Fruit fly (Drosophila melanogaster) whole organism, embryonic: Measurements from ENCODE around the gene QC.

Experiments used
- Atf-2 ChIP-seq: fragments of 200-800 bp; sonication (Bioruptor generic); optimal IDR thresholded peaks from 2 replicates; lab custom pipeline; 2016; ENCODE audit warnings: missing biosample characterization, missing genetic modification characterization
- CG10959 ChIP-seq: fragments of 200-800 bp; sonication (Bioruptor generic); IDR thresholded peaks from 2 replicates; pipeline ENCODE4 v1.3.6; 2022; ENCODE audit warnings: missing biosample characterization, missing genetic modification characterization
- CG11085 ChIP-seq: fragments of 200-800 bp; sonication (Bioruptor generic); IDR thresholded peaks from 2 replicates; pipeline ENCODE4 v1.3.6; 2022; ENCODE audit warnings: missing biosample characterization, missing genetic modification characterization
- CG11696 ChIP-seq: fragments of 200-800 bp; sonication (Bioruptor generic); IDR thresholded peaks from 2 replicates; pipeline ENCODE4 v1.3.6; 2022; ENCODE audit warnings: missing biosample characterization, missing genetic modification characterization
- CG11723 ChIP-seq: fragments of 200-800 bp; sonication (Bioruptor generic); optimal IDR thresholded peaks from 2 replicates; lab custom pipeline; 2017; ENCODE audit warnings: missing biosample characterization, mild to moderate bottlenecking, missing genetic modification characterization
- CG12391 ChIP-seq: fragments of 200-800 bp; sonication (Bioruptor generic); optimal IDR thresholded peaks from 3 replicates; lab custom pipeline; 2018; ENCODE audit warnings: missing biosample characterization, mild to moderate bottlenecking, missing genetic modification characterization, moderate library complexity
- CG12769 ChIP-seq: fragments of 200-800 bp; sonication (Bioruptor generic); optimal IDR thresholded peaks from 2 replicates; lab custom pipeline; 2019; ENCODE audit warnings: missing biosample characterization, mild to moderate bottlenecking, missing genetic modification characterization, moderate library complexity
- CG14050 ChIP-seq: fragments of 200-800 bp; sonication (Bioruptor generic); IDR thresholded peaks from 3 replicates; pipeline ENCODE4 v1.3.6; 2022; ENCODE audit warnings: missing biosample characterization, missing genetic modification characterization
- CG15601 ChIP-seq: fragments of 200-800 bp; sonication (Bioruptor generic); optimal IDR thresholded peaks from 3 replicates; lab custom pipeline; 2019; ENCODE audit warnings: missing biosample characterization, mild to moderate bottlenecking, missing genetic modification characterization, moderate library complexity
- CG30431 ChIP-seq: fragments of 200-800 bp; sonication (Bioruptor generic); optimal IDR thresholded peaks from 2 replicates; lab custom pipeline; 2017; ENCODE audit warnings: missing biosample characterization, missing genetic modification characterization
- CG3163 ChIP-seq: fragments of 200-800 bp; sonication (Bioruptor generic); optimal IDR thresholded peaks from 3 replicates; lab custom pipeline; 2016; ENCODE audit warnings: missing biosample characterization, missing genetic modification characterization
- CG3838 ChIP-seq: fragments of 200-800 bp; sonication (Bioruptor generic); optimal IDR thresholded peaks from 3 replicates; lab custom pipeline; 2016; ENCODE audit warnings: missing biosample characterization, missing genetic modification characterization
- CG4820 ChIP-seq: fragments of 200-800 bp; sonication (Bioruptor generic); optimal IDR thresholded peaks from 3 replicates; lab custom pipeline; 2016; ENCODE audit warnings: missing biosample characterization, missing genetic modification characterization
- CG5953 ChIP-seq: fragments of 200-800 bp; sonication (Bioruptor generic); IDR thresholded peaks from 2 replicates; pipeline ENCODE4 v1.3.6; 2022; ENCODE audit warnings: missing biosample characterization, missing genetic modification characterization
- CG6765 ChIP-seq: fragments of 200-800 bp; sonication (Bioruptor generic); optimal IDR thresholded peaks from 3 replicates; lab custom pipeline; 2017; ENCODE audit warnings: missing biosample characterization, mild to moderate bottlenecking, missing genetic modification characterization
- CG7357 ChIP-seq: fragments of 200-800 bp; sonication (Bioruptor generic); IDR thresholded peaks from 3 replicates; pipeline ENCODE4 v1.3.6; 2022; ENCODE audit warnings: missing biosample characterization, missing genetic modification characterization
- CG8765 ChIP-seq: fragments of 200-800 bp; sonication (Bioruptor generic); IDR thresholded peaks from 2 replicates; pipeline ENCODE4 v1.3.6; 2022; ENCODE audit warnings: missing biosample characterization, missing genetic modification characterization
- D19A ChIP-seq: fragments of 200-800 bp; optimal IDR thresholded peaks from 3 replicates; lab custom pipeline; 2019; ENCODE audit warnings: missing biosample characterization, mild to moderate bottlenecking, missing genetic modification characterization, moderate library complexity
- Dad ChIP-seq: fragments of 200-800 bp; sonication (Bioruptor generic); optimal IDR thresholded peaks from 3 replicates; lab custom pipeline; 2016; ENCODE audit warnings: missing biosample characterization, missing genetic modification characterization
- Dek ChIP-seq: fragments of 200-800 bp; sonication (Bioruptor generic); optimal IDR thresholded peaks from 3 replicates; lab custom pipeline; 2019; ENCODE audit warnings: missing biosample characterization, mild to moderate bottlenecking, missing genetic modification characterization, moderate library complexity
- Dfd ChIP-seq, 2 experiments: fragments of >200 bp; optimal IDR thresholded peaks; 2 replicates each; lab custom pipeline; 2017; ENCODE audit warnings: missing biosample characterization in 2 of 2, missing genetic modification characterization in 2 of 2
- Dip2 ChIP-seq: fragments of 200-800 bp; sonication (Bioruptor generic); IDR thresholded peaks from 2 replicates; pipeline ENCODE4 v1.3.6; 2022; ENCODE audit warnings: missing biosample characterization, missing genetic modification characterization
- Dll ChIP-seq: fragments of 200-800 bp; sonication (Bioruptor generic); IDR thresholded peaks from 4 replicates; pipeline ENCODE4 v1.3.6; 2022; ENCODE audit warnings: missing biosample characterization, missing genetic modification characterization; ENCODE audit not compliant: partially characterized antibody
- E2f2 ChIP-seq: fragments of 200-800 bp; sonication (Bioruptor generic); IDR thresholded peaks from 2 replicates; pipeline ENCODE4 v1.3.6; 2022; ENCODE audit warnings: missing biosample characterization, missing genetic modification characterization
- Fer1 ChIP-seq: fragments of 200-800 bp; sonication (Bioruptor generic); optimal IDR thresholded peaks from 2 replicates; lab custom pipeline; 2017; ENCODE audit warnings: missing biosample characterization, mild to moderate bottlenecking, missing genetic modification characterization
- H15 ChIP-seq: fragments of 200-800 bp; sonication (Bioruptor generic); IDR thresholded peaks from 3 replicates; pipeline ENCODE4 v1.3.6; 2022; ENCODE audit warnings: missing biosample characterization, missing genetic modification characterization
- Pdp1 ChIP-seq, 2 experiments: fragments of 200-800 bp; sonication (Bioruptor generic); optimal IDR thresholded peaks; 3 replicates each; lab custom pipeline; 2016; ENCODE audit warnings: missing biosample characterization in 2 of 2, missing genetic modification characterization in 2 of 2, mild to moderate bottlenecking in 1 of 2, moderate library complexity in 1 of 2
- Xbp1 ChIP-seq: fragments of 200-800 bp; sonication (Bioruptor generic); optimal IDR thresholded peaks from 3 replicates; lab custom pipeline; 2016; ENCODE audit warnings: missing biosample characterization, mild to moderate bottlenecking, missing genetic modification characterization
- ab ChIP-seq: fragments of 200-800 bp; sonication (Bioruptor generic); optimal IDR thresholded peaks from 2 replicates; lab custom pipeline; 2016; ENCODE audit warnings: missing biosample characterization, missing genetic modification characterization
- amos ChIP-seq: fragments of 200-800 bp; sonication (Bioruptor generic); IDR thresholded peaks from 2 replicates; pipeline ENCODE4 v1.3.6; 2022; ENCODE audit warnings: missing biosample characterization, missing genetic modification characterization; ENCODE audit not compliant: partially characterized antibody
- bab2 ChIP-seq: fragments of 200-800 bp; sonication (Bioruptor generic); optimal IDR thresholded peaks from 2 replicates; lab custom pipeline; 2016; ENCODE audit warnings: missing biosample characterization, missing genetic modification characterization
- caup ChIP-seq: fragments of 200-800 bp; sonication (Bioruptor generic); optimal IDR thresholded peaks from 3 replicates; lab custom pipeline; 2017; ENCODE audit warnings: missing biosample characterization, mild to moderate bottlenecking, missing genetic modification characterization, moderate library complexity; ENCODE audit not compliant: severe bottlenecking
- ci ChIP-seq: fragments of 200-800 bp; sonication (Bioruptor generic); IDR thresholded peaks from 3 replicates; pipeline ENCODE4 v1.3.6; 2022; ENCODE audit warnings: missing biosample characterization, missing genetic modification characterization
- crol ChIP-seq: fragments of 200-800 bp; sonication (Bioruptor generic); IDR thresholded peaks from 2 replicates; pipeline ENCODE4 v1.3.6; 2022; ENCODE audit warnings: missing biosample characterization, missing genetic modification characterization
- dm ChIP-seq: fragments of 200-800 bp; sonication (Bioruptor generic); optimal IDR thresholded peaks from 3 replicates; lab custom pipeline; 2016; ENCODE audit warnings: missing biosample characterization, missing genetic modification characterization
- dmrt99B ChIP-seq: fragments of 200-800 bp; sonication (Bioruptor generic); optimal IDR thresholded peaks from 2 replicates; lab custom pipeline; 2018; ENCODE audit warnings: missing biosample characterization, mild to moderate bottlenecking, missing genetic modification characterization, moderate library complexity
- exex ChIP-seq: fragments of 200-800 bp; sonication (Bioruptor generic); optimal IDR thresholded peaks from 4 replicates; lab custom pipeline; 2018; ENCODE audit warnings: missing biosample characterization, mild to moderate bottlenecking, missing genetic modification characterization, moderate library complexity
- fd64A ChIP-seq: fragments of 200-800 bp; sonication (Bioruptor generic); optimal IDR thresholded peaks from 3 replicates; lab custom pipeline; 2018; ENCODE audit warnings: missing biosample characterization, mild to moderate bottlenecking, missing genetic modification characterization
- fd96Cb ChIP-seq: fragments of 200-800 bp; sonication (Bioruptor generic); optimal IDR thresholded peaks from 2 replicates; lab custom pipeline; 2018; ENCODE audit warnings: missing biosample characterization, mild to moderate bottlenecking, missing genetic modification characterization, moderate library complexity
- ftz-f1 ChIP-seq: fragments of 200-800 bp; sonication (Bioruptor generic); optimal IDR thresholded peaks from 2 replicates; lab custom pipeline; 2016; ENCODE audit warnings: missing biosample characterization, missing genetic modification characterization
- jumu ChIP-seq: fragments of 200-800 bp; sonication (Bioruptor generic); optimal IDR thresholded peaks from 3 replicates; lab custom pipeline; 2016; ENCODE audit warnings: missing biosample characterization, missing genetic modification characterization
- lab ChIP-seq: fragments of 200-800 bp; sonication (Bioruptor generic); optimal IDR thresholded peaks from 3 replicates; lab custom pipeline; 2017; ENCODE audit warnings: missing biosample characterization, missing genetic modification characterization, mild to moderate bottlenecking, moderate library complexity, missing genetic modification reagents
- prd ChIP-seq, 3 experiments: fragments of >200 bp in 2 of 3; fragments of 200-800 bp in 1 of 3; sonication (Bioruptor generic) in 1 of 3; optimal IDR thresholded peaks in 2 of 3; IDR thresholded peaks in 1 of 3; 2 replicates in 2 of 3; 3 replicates in 1 of 3; pipeline versions ENCODE4 v1.3.6 to Lab custom; 2017 to 2022; ENCODE audit warnings: missing biosample characterization in 1 of 3, missing genetic modification characterization in 1 of 3
- slbo ChIP-seq: fragments of 200-800 bp; sonication (Bioruptor generic); IDR thresholded peaks from 2 replicates; pipeline ENCODE4 v1.3.6; 2022; ENCODE audit warnings: missing biosample characterization, missing genetic modification characterization
- slou ChIP-seq: fragments of 200-800 bp; sonication (Bioruptor generic); optimal IDR thresholded peaks from 3 replicates; lab custom pipeline; 2016; ENCODE audit warnings: missing biosample characterization, missing genetic modification characterization
- sr ChIP-seq: fragments of 200-800 bp; sonication (Bioruptor generic); IDR thresholded peaks from 3 replicates; pipeline ENCODE4 v1.3.6; 2022; ENCODE audit warnings: missing biosample characterization, missing genetic modification characterization
- tna ChIP-seq: fragments of 200-800 bp; sonication (Bioruptor generic); IDR thresholded peaks from 2 replicates; pipeline ENCODE4 v1.3.6; 2022; ENCODE audit warnings: missing biosample characterization, missing genetic modification characterization; ENCODE audit not compliant: partially characterized antibody
- ttk ChIP-seq: fragments of 200-800 bp; sonication (Bioruptor generic); IDR thresholded peaks from 2 replicates; pipeline ENCODE4 v2.1.2; 2022; ENCODE audit warnings: missing biosample characterization, missing genetic modification characterization
- zen2 ChIP-seq: fragments of 200-800 bp; sonication (Bioruptor generic); IDR thresholded peaks from 3 replicates; pipeline ENCODE4 v1.3.6; 2022; ENCODE audit warnings: missing biosample characterization, missing genetic modification characterization; ENCODE audit not compliant: partially characterized antibody

Gene QC

DNA sequence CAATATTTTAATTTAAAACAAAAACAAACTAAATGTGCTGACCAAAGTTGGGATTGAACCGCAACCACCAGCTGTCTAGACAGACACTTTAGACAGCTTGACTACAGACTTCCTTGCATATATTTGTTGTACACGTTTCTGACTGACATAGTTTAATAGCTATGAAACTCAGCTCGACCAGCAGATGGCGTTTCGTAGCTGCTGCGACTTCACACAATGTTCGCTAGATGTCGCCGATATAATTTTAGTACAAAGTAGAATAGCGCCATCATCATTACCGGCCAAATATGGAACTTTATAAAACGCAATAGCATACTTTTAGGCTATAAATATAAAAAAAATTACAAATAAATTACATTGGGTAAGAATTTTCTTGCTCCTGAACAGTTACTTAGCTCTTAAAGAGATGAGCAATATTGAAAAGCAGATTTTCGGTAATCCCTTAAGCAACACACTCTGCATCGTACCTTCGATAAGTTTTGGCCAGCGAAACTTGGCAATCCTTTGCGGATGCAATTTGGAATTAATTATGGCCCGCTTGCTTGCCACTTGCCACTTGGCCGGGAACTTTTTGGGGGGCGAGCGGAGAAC is 32.5 kb downstream of the QC start (continued):
- TF ChIP-seq caup (peak; percentile 54), Atf-2 (no peak), D19A (tag; lab: Kevin White, UChicago) (peak; percentile 29), ftz-f1 (GFP tag; lab: Kevin White, UChicago) (peak; percentile 49), CG6765 (no peak), ab (no peak), CG7357 (peak; percentile 35; the same call in 1 of the 3 replicates), E2f2 (GFP tag; lab: Robert Waterston, UW) (peak; percentile 48), dm (GFP tag; lab: Kevin White, UChicago) (no peak), Xbp1 (GFP tag; lab: Kevin White, UChicago) (peak; percentile 81), bab2 (GFP tag; lab: Kevin White, UChicago) (peak; percentile 61), CG8765 (GFP tag; lab: Robert Waterston, UW) (peak; percentile 53; the same call in 1 of the 2 replicates), Dll (no peak), crol (GFP tag; lab: Robert Waterston, UW) (no peak), exex (tag; lab: Kevin White, UChicago) (no peak), tna (GFP tag; lab: Robert Waterston, UW) (peak; percentile 61; the same call in 1 of the 2 replicates), CG11696 (GFP tag; lab: Robert Waterston, UW) (no peak), ci (GFP tag; lab: Robert Waterston, UW) (peak; percentile 91), prd (optimal IDR thresholded peaks at IDR 0.05; lab: Kevin White, UChicago) (no peak), prd (GFP tag; IDR thresholded peaks at IDR 0.05; lab: Robert Waterston, UW) (peak; percentile 81), CG5953 (GFP tag; lab: Robert Waterston, UW) (peak; percentile 23; the same call in 1 of the 2 replicates), CG11085 (peak; percentile 81), Dip2 (GFP tag; lab: Robert Waterston, UW) (peak; percentile 99), slou (peak; percentile 48), Dfd (GFP tag; optimal IDR thresholded peaks at IDR 0.05; lab: Kevin White, UChicago) (no peak), CG12769 (tag; lab: Kevin White, UChicago) (no peak), Dad (GFP tag; lab: Kevin White, UChicago) (peak; percentile 62), Fer1 (GFP tag; lab: Kevin White, UChicago) (no peak), amos (GFP tag; lab: Robert Waterston, UW) (peak; percentile 40; the same call in 1 of the 2 replicates), CG12391 (tag; lab: Kevin White, UChicago) (peak; percentile 46), H15 (GFP tag; lab: Robert Waterston, UW) (peak; percentile 77), Pdp1 (GFP tag; optimal IDR thresholded peaks at IDR 0.05; lab: Kevin White, UChicago) (peak in 1 of 2 experiments; percentile 28), jumu (no peak), CG3838 (no peak), fd64A (GFP tag; lab: Kevin White, UChicago) (no peak), ttk (peak; percentile 82), CG30431 (peak; percentile 27), CG3163 (GFP tag; lab: Kevin White, UChicago) (peak; percentile 37), fd96Cb (peak; percentile 57), slbo (GFP tag; lab: Robert Waterston, UW) (peak; percentile 93), CG15601 (peak; percentile 62), lab (peak; percentile 72), Dek (tag; lab: Kevin White, UChicago) (peak; percentile 24), dmrt99B (tag; lab: Kevin White, UChicago) (peak; percentile 60), sr (peak; percentile 55; the same call in 1 of the 3 replicates), CG14050 (GFP tag; lab: Robert Waterston, UW) (peak; percentile 51), CG10959 (GFP tag; lab: Robert Waterston, UW) (peak; percentile 61; the same call in 1 of the 2 replicates), zen2 (GFP tag; lab: Robert Waterston, UW) (no peak), CG11723 (GFP tag; lab: Kevin White, UChicago) (no peak), CG4820 (GFP tag; lab: Kevin White, UChicago) (peak; percentile 64)
